Fruit fly (Drosophila melanogaster): ENCODE measurements around the gene CG11374.

Gene CG11374

dm6 chr2L:76048-76447 is at the start of gene CG11374:
TSS of gene CG11374 (plus strand) at chr2L:76348.
- TF ChIP-seq usp (GFP tag; optimal IDR thresholded peaks at IDR 0.05) (no peak), pan (optimal IDR thresholded peaks at IDR 0.05) (no peak), EcR (GFP tag; optimal IDR thresholded peaks at IDR 0.05) (no peak), Dll (optimal IDR thresholded peaks at IDR 0.05) (no peak), psq (optimal IDR thresholded peaks at IDR 0.05) (no peak), CG8478 (optimal IDR thresholded peaks at IDR 0.05) (no peak)

DNA sequence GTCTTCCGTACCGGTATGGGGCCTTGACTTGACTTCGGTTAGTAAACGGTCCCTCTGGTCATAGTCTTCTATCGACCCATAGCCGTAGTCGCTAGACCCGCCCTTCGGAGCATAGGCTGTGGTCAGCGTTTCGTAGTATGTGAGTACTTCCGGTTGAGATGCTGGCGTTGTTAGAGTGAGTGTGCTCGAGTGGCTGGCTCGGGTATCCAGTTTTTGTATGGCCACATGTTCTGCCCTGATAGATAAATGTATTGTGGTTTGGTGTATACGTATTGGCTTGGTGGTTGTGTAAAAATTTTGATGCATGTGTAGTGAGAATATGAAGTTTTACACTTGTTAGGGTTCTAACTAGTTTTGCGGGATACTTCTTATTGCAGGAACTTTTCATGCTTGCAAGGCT is 42.1 kb upstream of the CG11374 start:
- TF ChIP-seq psq (optimal IDR thresholded peaks at IDR 0.05) = no peak
- TF ChIP-seq usp (GFP tag; optimal IDR thresholded peaks at IDR 0.05) = no peak
- no peak for TF ChIP-seq pan (optimal IDR thresholded peaks at IDR 0.05)
- TF ChIP-seq Dll (optimal IDR thresholded peaks at IDR 0.05) = no peak

- TF ChIP-seq CG8478 (optimal IDR thresholded peaks at IDR 0.05) (no peak), psq (optimal IDR thresholded peaks at IDR 0.05) (no peak), Dll (optimal IDR thresholded peaks at IDR 0.05) (no peak), EcR (GFP tag; optimal IDR thresholded peaks at IDR 0.05) (no peak), usp (GFP tag; optimal IDR thresholded peaks at IDR 0.05) (no peak), pan (optimal IDR thresholded peaks at IDR 0.05) (no peak)
Measured at dm6 chr2L:35452-35851, 40.7 kb upstream of the CG11374 start.

- TF ChIP-seq usp (GFP tag; optimal IDR thresholded peaks at IDR 0.05) (no peak), EcR (GFP tag; optimal IDR thresholded peaks at IDR 0.05) (no peak), psq (optimal IDR thresholded peaks at IDR 0.05) (no peak), CG8478 (optimal IDR thresholded peaks at IDR 0.05) (no peak), pan (optimal IDR thresholded peaks at IDR 0.05) (no peak), Dll (optimal IDR thresholded peaks at IDR 0.05) (no peak)
Measured at dm6 chr2L:53108-53507, 23.0 kb upstream of the CG11374 start.

dm6 chr2L:56865-57264 is 19.3 kb upstream of the CG11374 start:
- TF ChIP-seq Dll (optimal IDR thresholded peaks at IDR 0.05) = no peak
- TF ChIP-seq CG8478 (optimal IDR thresholded peaks at IDR 0.05) = no peak
- no peak for TF ChIP-seq EcR (GFP tag; optimal IDR thresholded peaks at IDR 0.05)
- no peak for TF ChIP-seq pan (optimal IDR thresholded peaks at IDR 0.05)
- no peak for TF ChIP-seq psq (optimal IDR thresholded peaks at IDR 0.05)
- TF ChIP-seq usp (GFP tag; optimal IDR thresholded peaks at IDR 0.05) = no peak

dm6 chr2L:59058-59603 is 17.0 kb upstream of the CG11374 start:
- TF ChIP-seq psq (optimal IDR thresholded peaks at IDR 0.05) = no peak
- no peak for TF ChIP-seq usp (GFP tag; optimal IDR thresholded peaks at IDR 0.05)
- no peak for TF ChIP-seq EcR (GFP tag; optimal IDR thresholded peaks at IDR 0.05)
- no peak for TF ChIP-seq pan (optimal IDR thresholded peaks at IDR 0.05)
- TF ChIP-seq Dll (optimal IDR thresholded peaks at IDR 0.05) = no peak
- TF ChIP-seq CG8478 (optimal IDR thresholded peaks at IDR 0.05) = no peak

dm6 chr2L:65354-65949 is 10.7 kb upstream of the CG11374 start, which contains the start of gene Cda5:
TSS of gene Cda5 (minus strand) at chr2L:65404.
- TF ChIP-seq usp (GFP tag; optimal IDR thresholded peaks at IDR 0.05) (no peak), pan (optimal IDR thresholded peaks at IDR 0.05) (no peak), CG8478 (optimal IDR thresholded peaks at IDR 0.05) (no peak), Dll (optimal IDR thresholded peaks at IDR 0.05) (no peak), psq (optimal IDR thresholded peaks at IDR 0.05) (no peak), EcR (GFP tag; optimal IDR thresholded peaks at IDR 0.05) (no peak)

DNA sequence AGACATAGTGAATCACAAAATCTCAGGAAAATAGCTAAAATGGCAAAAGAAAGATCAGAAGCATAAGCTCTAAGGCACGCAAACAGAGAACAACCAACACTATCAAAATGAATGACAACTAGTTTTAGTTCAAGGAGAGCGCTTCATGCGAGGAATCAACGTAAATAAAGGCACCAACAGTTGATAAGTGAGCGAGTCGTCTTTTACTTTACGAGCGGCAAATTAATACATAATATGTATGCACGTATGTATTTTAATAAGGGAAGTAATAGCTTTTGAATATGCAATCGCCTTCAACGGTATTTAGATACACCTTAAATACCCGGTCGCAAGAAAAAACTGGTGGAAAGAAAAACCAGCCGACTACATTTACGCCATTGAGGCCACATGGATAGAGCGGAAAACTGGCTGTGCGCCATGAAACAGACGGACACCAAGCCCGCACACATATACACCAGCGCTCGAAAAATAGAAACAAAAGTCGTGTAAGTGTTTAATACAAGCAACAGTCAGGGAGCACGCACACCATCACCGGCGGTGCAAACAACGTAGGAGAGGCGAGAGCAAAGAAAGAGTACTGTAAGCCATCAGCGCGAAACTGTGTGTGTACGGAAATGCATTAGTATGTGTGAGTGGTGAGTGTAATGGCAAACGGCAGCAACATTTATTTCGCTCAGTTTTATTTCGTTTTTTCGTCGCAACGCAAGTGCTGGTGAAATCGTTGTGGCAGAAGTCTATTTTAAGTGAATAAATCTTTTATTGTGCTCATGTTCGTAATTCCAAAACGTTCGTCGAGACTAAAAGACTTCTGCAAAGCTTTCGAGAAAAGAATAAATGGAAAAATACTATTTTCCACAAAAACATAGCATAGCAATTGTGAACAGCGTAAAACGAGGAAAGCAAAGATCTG is 9.5 kb upstream of the CG11374 start, which contains the start of gene dbr:
Gene dbr, plus strand, starts transcription at position 114 of the 910 bp plus-strand sequence.
- TF ChIP-seq CG8478 (optimal IDR thresholded peaks at IDR 0.05) (peak; percentile 73), EcR (GFP tag; optimal IDR thresholded peaks at IDR 0.05) (no peak), pan (optimal IDR thresholded peaks at IDR 0.05) (no peak), usp (GFP tag; optimal IDR thresholded peaks at IDR 0.05) (no peak), psq (optimal IDR thresholded peaks at IDR 0.05) (no peak), Dll (optimal IDR thresholded peaks at IDR 0.05) (no peak)

dm6 chr2L:67279-67657 is 8.9 kb upstream of the CG11374 start:
- TF ChIP-seq EcR (GFP tag; optimal IDR thresholded peaks at IDR 0.05) = no peak
- peak; percentile 32 for TF ChIP-seq pan (optimal IDR thresholded peaks at IDR 0.05)

dm6 chr2L:69560-69959 is 6.6 kb upstream of the CG11374 start:
- TF ChIP-seq usp (GFP tag; optimal IDR thresholded peaks at IDR 0.05) (no peak), pan (optimal IDR thresholded peaks at IDR 0.05) (no peak), psq (optimal IDR thresholded peaks at IDR 0.05) (no peak), Dll (optimal IDR thresholded peaks at IDR 0.05) (no peak), EcR (GFP tag; optimal IDR thresholded peaks at IDR 0.05) (no peak), CG8478 (optimal IDR thresholded peaks at IDR 0.05) (no peak)

- no peak for TF ChIP-seq pan (optimal IDR thresholded peaks at IDR 0.05)
- TF ChIP-seq CG8478 (optimal IDR thresholded peaks at IDR 0.05) = no peak
- no peak for TF ChIP-seq psq (optimal IDR thresholded peaks at IDR 0.05)
- no peak for TF ChIP-seq Dll (optimal IDR thresholded peaks at IDR 0.05)
- TF ChIP-seq EcR (GFP tag; optimal IDR thresholded peaks at IDR 0.05) = no peak
Measured at dm6 chr2L:71457-71856, 4.7 kb upstream of the CG11374 start, which contains the start of gene galectin. TSS of gene galectin (plus strand) at chr2L:71757.
